Worm (Caenorhabditis elegans) whole organism, L2 larva: ENCODE measurements around the gene msp-65.

Experiments
- C34F6.9 ChIP-seq: fragments of 150-350 bp; optimal IDR thresholded peaks from 2 replicates; lab custom pipeline; 2014; ENCODE audit warnings: missing biosample characterization, missing genetic modification characterization
- R02D3.7 ChIP-seq: fragments of 150-350 bp; optimal IDR thresholded peaks from 2 replicates; lab custom pipeline; 2014; ENCODE audit warnings: missing biosample characterization, missing genetic modification characterization
- aly-2 ChIP-seq: fragments of 150-350 bp; optimal IDR thresholded peaks from 2 replicates; lab custom pipeline; 2014; ENCODE audit warnings: missing biosample characterization, missing genetic modification characterization
- egl-27 ChIP-seq: sonication (generic microtip); optimal IDR thresholded peaks from 3 replicates; lab custom pipeline; 2017; ENCODE audit warnings: missing biosample characterization, missing genetic modification reagents, missing genetic modification characterization
- mdl-1 ChIP-seq, 2 experiments: fragments of 150-350 bp in 1 of 2; sonication (generic microtip) in 1 of 2; optimal IDR thresholded peaks; 2 replicates each; lab custom pipeline; 2017; ENCODE audit warnings: missing biosample characterization in 2 of 2, missing genetic modification characterization in 2 of 2
- nhr-11 ChIP-seq: fragments of 150-350 bp; optimal IDR thresholded peaks from 2 replicates; lab custom pipeline; 2014; ENCODE audit warnings: missing biosample characterization, missing genetic modification characterization
- nhr-12 ChIP-seq: fragments of 150-350 bp; optimal IDR thresholded peaks from 2 replicates; lab custom pipeline; 2014; ENCODE audit warnings: missing biosample characterization, missing genetic modification characterization
- nhr-129 ChIP-seq: fragments of 150-350 bp; optimal IDR thresholded peaks from 2 replicates; lab custom pipeline; 2014; ENCODE audit warnings: missing biosample characterization, missing genetic modification characterization
- nhr-237 ChIP-seq: fragments of 150-350 bp; optimal IDR thresholded peaks from 2 replicates; lab custom pipeline; 2014; ENCODE audit warnings: missing biosample characterization, missing genetic modification characterization
- snpc-4 ChIP-seq: fragments of 150-350 bp; optimal IDR thresholded peaks from 2 replicates; lab custom pipeline; 2014; ENCODE audit warnings: missing biosample characterization, missing genetic modification characterization
- zag-1 ChIP-seq: fragments of 150-350 bp; optimal IDR thresholded peaks from 2 replicates; lab custom pipeline; 2014; ENCODE audit warnings: missing biosample characterization, missing genetic modification characterization
- ztf-11 ChIP-seq: sonication (generic microtip); optimal IDR thresholded peaks from 2 replicates; lab custom pipeline; 2017; ENCODE audit warnings: missing biosample characterization, missing genetic modification characterization
- ztf-4 ChIP-seq: fragments of 150-350 bp; optimal IDR thresholded peaks from 2 replicates; lab custom pipeline; 2014; ENCODE audit warnings: missing biosample characterization, missing genetic modification characterization

ce11 chrIV:5272518-5272917, 43.8 kb upstream of the msp-65 start, which contains the start of gene F36H12.3:
- TF ChIP-seq nhr-129 = no peak
- TF ChIP-seq snpc-4 (tag; lab: Kevin White, UChicago) = no peak
- no peak for TF ChIP-seq nhr-237 (tag; lab: Kevin White, UChicago)
- no peak for TF ChIP-seq egl-27 (tag; lab: Kevin White, UChicago)
- TF ChIP-seq zag-1 = no peak
- TF ChIP-seq mdl-1 (tag; optimal IDR thresholded peaks at IDR 0.05; lab: Kevin White, UChicago) = no peak
- no peak for TF ChIP-seq nhr-11
- TF ChIP-seq C34F6.9 (tag; lab: Kevin White, UChicago) = no peak
- no peak for TF ChIP-seq nhr-12 (tag; lab: Kevin White, UChicago)
- TF ChIP-seq ztf-11 (tag; lab: Kevin White, UChicago) = no peak
- no peak for TF ChIP-seq R02D3.7
- TF ChIP-seq ztf-4 (tag; lab: Kevin White, UChicago) = no peak
- no peak for TF ChIP-seq aly-2
